Worm (Caenorhabditis elegans): Measurements from ENCODE around the gene srbc-30.
"Not testable (repeated sequence)": the region's sequence is repeated elsewhere in the genome, so short reads cannot be mapped to it uniquely, and the experiment has no call there.

- not testable (repeated sequence) for TF ChIP-seq isw-1 (GFP tag; IDR thresholded peaks at IDR 0.05); skn-1 (tag; optimal IDR thresholded peaks at IDR 0.05); nhr-11 (tag; optimal IDR thresholded peaks at IDR 0.05)
Measured at ce11 chrV:3506252-3506651, 26.0 kb upstream of the srbc-30 start, which contains the start of gene ugt-64.
